Worm (Caenorhabditis elegans) whole organism, L1 larva: ENCODE results near the gene sphr-1.

ENCODE experiments used
- C04F5.9 ChIP-seq: sonication (generic microtip); optimal IDR thresholded peaks from 2 replicates; lab custom pipeline; 2016; ENCODE audit warnings: missing genetic modification characterization, missing compliant biosample characterization
- C16A3.4 ChIP-seq: fragments of 150-350 bp; optimal IDR thresholded peaks from 2 replicates; lab custom pipeline; 2014; ENCODE audit warnings: missing biosample characterization, missing genetic modification characterization
- F16B12.6 ChIP-seq: fragments of 150-350 bp; optimal IDR thresholded peaks from 2 replicates; lab custom pipeline; 2014; ENCODE audit warnings: missing biosample characterization, missing genetic modification characterization
- ama-1 ChIP-seq: fragments of 150-350 bp; optimal IDR thresholded peaks from 2 replicates; lab custom pipeline; 2014
- ceh-82 ChIP-seq, 3 experiments: fragments of 150-350 bp in 1 of 3; sonication (generic microtip) in 2 of 3; optimal IDR thresholded peaks; 2 replicates each; lab custom pipeline; 2014 to 2017; ENCODE audit warnings: missing biosample characterization in 3 of 3, missing genetic modification characterization in 3 of 3
- dpl-1 ChIP-seq, 3 experiments: fragments of 150-350 bp in 2 of 3; sonication (generic microtip) in 1 of 3; optimal IDR thresholded peaks; 2 replicates each; lab custom pipeline; 2014 to 2017; ENCODE audit warnings: missing biosample characterization in 3 of 3, missing genetic modification characterization in 3 of 3, missing genetic modification reagents in 3 of 3
- efl-1 ChIP-seq, 4 experiments: fragments of 150-350 bp; optimal IDR thresholded peaks in 3 of 4; peaks in 1 of 4; 1 replicate in 1 of 4; 2 replicates in 3 of 4; lab custom pipeline; 2014; ENCODE audit warnings: missing biosample characterization in 2 of 4, missing genetic modification characterization in 2 of 4, missing genetic modification reagents in 2 of 4
- efl-3 ChIP-seq: fragments of 200-800 bp; sonication (Bioruptor generic); optimal IDR thresholded peaks from 2 replicates; lab custom pipeline; 2018; ENCODE audit warnings: mild to moderate bottlenecking, missing genetic modification characterization, missing compliant biosample characterization
- egl-13 ChIP-seq: sonication (generic microtip); optimal IDR thresholded peaks from 2 replicates; lab custom pipeline; 2016; ENCODE audit warnings: missing genotype, missing genetic modification reagents, missing genetic modification characterization, missing compliant biosample characterization
- egl-27 ChIP-seq, 2 experiments: fragments of 150-350 bp in 1 of 2; sonication (generic microtip); optimal IDR thresholded peaks; 3 replicates each; lab custom pipeline; 2017 to 2018; ENCODE audit warnings: missing biosample characterization in 2 of 2, missing genetic modification characterization in 2 of 2, missing genetic modification reagents in 2 of 2
- fkh-10 ChIP-seq: sonication (generic microtip); optimal IDR thresholded peaks from 2 replicates; lab custom pipeline; 2017; ENCODE audit warnings: missing biosample characterization, missing genetic modification reagents, missing genetic modification characterization
- fkh-8 ChIP-seq: sonication (generic microtip); optimal IDR thresholded peaks from 2 replicates; lab custom pipeline; 2016; ENCODE audit warnings: mild to moderate bottlenecking, missing genetic modification characterization, missing compliant biosample characterization
- fos-1 ChIP-seq: fragments of 150-350 bp; optimal IDR thresholded peaks from 2 replicates; lab custom pipeline; 2014; ENCODE audit warnings: missing biosample characterization, missing genetic modification characterization
- grh-1 ChIP-seq: fragments of 200-800 bp; sonication (Bioruptor generic); IDR thresholded peaks from 2 replicates; pipeline ENCODE4 v1.3.6; 2022; ENCODE audit warnings: missing genetic modification reagents, missing genetic modification characterization, missing compliant biosample characterization
- isw-1 ChIP-seq: fragments of 200-800 bp; sonication (Bioruptor generic); IDR thresholded peaks from 2 replicates; pipeline ENCODE4 v1.3.6; 2022; ENCODE audit warnings: missing genetic modification characterization, missing compliant biosample characterization
- jun-1 ChIP-seq: fragments of 150-350 bp; optimal IDR thresholded peaks from 2 replicates; lab custom pipeline; 2014; ENCODE audit warnings: missing biosample characterization, missing genetic modification reagents, missing genetic modification characterization
- lin-15B ChIP-seq: fragments of 150-350 bp; sonication (generic microtip); optimal IDR thresholded peaks from 3 replicates; lab custom pipeline; 2014; ENCODE audit warnings: missing biosample characterization, missing genetic modification characterization
- lin-35 ChIP-seq, 2 experiments: fragments of 150-350 bp; optimal IDR thresholded peaks; 2 replicates each; lab custom pipeline; 2014; ENCODE audit warnings: missing biosample characterization in 2 of 2, missing genetic modification characterization in 2 of 2, missing genetic modification reagents in 2 of 2
- lin-39 ChIP-seq: fragments of 150-350 bp; optimal IDR thresholded peaks from 2 replicates; lab custom pipeline; 2014; ENCODE audit warnings: missing biosample characterization, missing genetic modification reagents, missing genetic modification characterization
- lir-3 ChIP-seq: sonication (generic microtip); optimal IDR thresholded peaks from 2 replicates; lab custom pipeline; 2016; ENCODE audit warnings: mild to moderate bottlenecking, missing genetic modification characterization, moderate library complexity, missing compliant biosample characterization; ENCODE audit not compliant: poor library complexity
- lsy-2 ChIP-seq, 2 experiments: fragments of 150-350 bp; optimal IDR thresholded peaks; 2 replicates each; lab custom pipeline; 2014; ENCODE audit warnings: missing biosample characterization in 2 of 2, missing genetic modification characterization in 2 of 2
- mab-9 ChIP-seq: fragments of 200-800 bp; sonication (Bioruptor generic); IDR thresholded peaks from 2 replicates; pipeline ENCODE4 v1.3.6; 2022; ENCODE audit warnings: missing genetic modification reagents, missing genetic modification characterization, missing compliant biosample characterization
- mdl-1 ChIP-seq, 2 experiments: fragments of 150-350 bp; optimal IDR thresholded peaks; 2 replicates each; lab custom pipeline; 2014 to 2017; ENCODE audit warnings: missing biosample characterization in 2 of 2, missing genetic modification characterization in 2 of 2, inconsistent platforms in 1 of 2
- mef-2 ChIP-seq: fragments of 150-350 bp; optimal IDR thresholded peaks from 2 replicates; lab custom pipeline; 2014; ENCODE audit warnings: missing biosample characterization, missing genetic modification characterization
- nhr-11 ChIP-seq: fragments of 150-350 bp; optimal IDR thresholded peaks from 2 replicates; lab custom pipeline; 2014; ENCODE audit warnings: missing biosample characterization, missing genetic modification characterization
- nhr-19 ChIP-seq: fragments of 200-800 bp; sonication (Bioruptor generic); conservative IDR thresholded peaks from 2 replicates; pipeline ENCODE4 v1.3.6; 2022; ENCODE audit warnings: missing genetic modification characterization, missing compliant biosample characterization
- nhr-20 ChIP-seq: sonication (generic microtip); optimal IDR thresholded peaks from 2 replicates; lab custom pipeline; 2016; ENCODE audit warnings: mild to moderate bottlenecking, missing genetic modification characterization, missing compliant biosample characterization
- nhr-237 ChIP-seq: fragments of 150-350 bp; optimal IDR thresholded peaks from 2 replicates; lab custom pipeline; 2014; ENCODE audit warnings: missing biosample characterization, missing genetic modification characterization
- nhr-28 ChIP-seq: fragments of 150-350 bp; optimal IDR thresholded peaks from 2 replicates; lab custom pipeline; 2014; ENCODE audit warnings: missing biosample characterization, missing genetic modification characterization
- nhr-47 ChIP-seq: sonication (generic microtip); optimal IDR thresholded peaks from 2 replicates; lab custom pipeline; 2016; ENCODE audit warnings: mild to moderate bottlenecking, missing genetic modification characterization, moderate library complexity, missing compliant biosample characterization
- nhr-71 ChIP-seq: sonication (generic microtip); optimal IDR thresholded peaks from 2 replicates; lab custom pipeline; 2016; ENCODE audit warnings: mild to moderate bottlenecking, missing genetic modification characterization, moderate library complexity, missing compliant biosample characterization
- nhr-76 ChIP-seq: sonication (generic microtip); optimal IDR thresholded peaks from 2 replicates; lab custom pipeline; 2017; ENCODE audit warnings: missing biosample characterization, missing genetic modification characterization
- nhr-77 ChIP-seq: fragments of 150-350 bp; optimal IDR thresholded peaks from 2 replicates; lab custom pipeline; 2014; ENCODE audit warnings: missing biosample characterization, missing genetic modification characterization
- nhr-84 ChIP-seq: sonication (generic microtip); optimal IDR thresholded peaks from 2 replicates; lab custom pipeline; 2017; ENCODE audit warnings: missing biosample characterization, missing genetic modification characterization
- nhr-85 ChIP-seq: sonication (generic microtip); peaks from one replicate; lab custom pipeline; 2016; ENCODE audit warnings: missing genetic modification characterization, inconsistent platforms, missing compliant biosample characterization
- pag-3 ChIP-seq: sonication (generic microtip); optimal IDR thresholded peaks from 2 replicates; lab custom pipeline; 2017; ENCODE audit warnings: missing genetic modification characterization, mild to moderate bottlenecking, missing compliant biosample characterization, antibody characterized with exemption, borderline replicate concordance; ENCODE audit not compliant: insufficient read depth
- pqm-1 ChIP-seq: sonication (generic microtip); optimal IDR thresholded peaks from 3 replicates; lab custom pipeline; 2017; ENCODE audit warnings: missing biosample characterization, missing genetic modification characterization
- rnt-1 ChIP-seq: sonication (generic microtip); optimal IDR thresholded peaks from 2 replicates; lab custom pipeline; 2016; ENCODE audit warnings: mild to moderate bottlenecking, missing genetic modification characterization, moderate library complexity, missing compliant biosample characterization
- skn-1 ChIP-seq: fragments of 150-350 bp; optimal IDR thresholded peaks from 2 replicates; lab custom pipeline; 2014; ENCODE audit warnings: missing biosample characterization, missing genetic modification characterization
- snpc-4 ChIP-seq: fragments of 150-350 bp; optimal IDR thresholded peaks from 2 replicates; lab custom pipeline; 2014; ENCODE audit warnings: missing biosample characterization, missing genetic modification characterization
- sox-4 ChIP-seq: sonication (generic microtip); optimal IDR thresholded peaks from 2 replicates; lab custom pipeline; 2016; ENCODE audit warnings: missing genetic modification characterization, missing compliant biosample characterization
- sup-37 ChIP-seq: fragments of 200-800 bp; sonication (Bioruptor generic); optimal IDR thresholded peaks from 2 replicates; lab custom pipeline; 2018; ENCODE audit warnings: mild to moderate bottlenecking, missing genetic modification characterization, missing compliant biosample characterization
- swsn-7 ChIP-seq: sonication (generic microtip); optimal IDR thresholded peaks from 2 replicates; lab custom pipeline; 2016; ENCODE audit warnings: missing genetic modification characterization, missing compliant biosample characterization
- tbx-2 ChIP-seq: sonication (generic microtip); optimal IDR thresholded peaks from 2 replicates; lab custom pipeline; 2016; ENCODE audit warnings: missing genetic modification characterization, missing compliant biosample characterization
- unc-30 ChIP-seq: sonication (generic microtip); optimal IDR thresholded peaks from 2 replicates; lab custom pipeline; 2017; ENCODE audit warnings: missing biosample characterization, missing genetic modification characterization
- unc-62 ChIP-seq: fragments of 150-350 bp; optimal IDR thresholded peaks from 2 replicates; lab custom pipeline; 2014; ENCODE audit warnings: missing biosample characterization, missing genetic modification reagents, missing genetic modification characterization
- unc-86 ChIP-seq: sonication (generic microtip); optimal IDR thresholded peaks from 2 replicates; lab custom pipeline; 2016; ENCODE audit warnings: missing genetic modification characterization, missing compliant biosample characterization
- xbp-1 ChIP-seq: sonication (generic microtip); optimal IDR thresholded peaks from 2 replicates; lab custom pipeline; 2016; ENCODE audit warnings: missing genetic modification characterization, missing compliant biosample characterization
- zag-1 ChIP-seq: fragments of 150-350 bp; optimal IDR thresholded peaks from 2 replicates; lab custom pipeline; 2014; ENCODE audit warnings: missing biosample characterization, missing genetic modification characterization
- zip-4 ChIP-seq: fragments of 200-800 bp; sonication (Bioruptor generic); optimal IDR thresholded peaks from 2 replicates; lab custom pipeline; 2018; ENCODE audit warnings: mild to moderate bottlenecking, missing genetic modification characterization, moderate library complexity, missing compliant biosample characterization
- ztf-11 ChIP-seq, 2 experiments: sonication (generic microtip); optimal IDR thresholded peaks; 2 replicates each; lab custom pipeline; 2016 to 2017; ENCODE audit warnings: missing genetic modification characterization in 2 of 2, missing biosample characterization in 1 of 2, missing compliant biosample characterization in 1 of 2
- ztf-4 ChIP-seq: fragments of 150-350 bp; optimal IDR thresholded peaks from 2 replicates; lab custom pipeline; 2014; ENCODE audit warnings: missing biosample characterization, missing genetic modification characterization

Gene sphr-1

ce11 chrV:9219390-9219733 lies 28.0 kb downstream of the sphr-1 start:
- TF ChIP-seq dpl-1 (GFP tag; optimal IDR thresholded peaks at IDR 0.05; lab: Kevin White, UChicago) (no peak), efl-1 (optimal IDR thresholded peaks at IDR 0.05; lab: Kevin White, UChicago) (no peak), efl-1 (GFP tag; optimal IDR thresholded peaks at IDR 0.05 in 1 of 2; lab: Kevin White, UChicago) (peak in 1 of 2 experiments; percentile 90), zip-4 (GFP tag; lab: Kevin White, UChicago) (no peak), lir-3 (no peak), lin-39 (tag; lab: Kevin White, UChicago) (no peak), egl-27 (tag; optimal IDR thresholded peaks at IDR 0.05; lab: Kevin White, UChicago) (no peak), nhr-237 (tag; lab: Kevin White, UChicago) (no peak), nhr-11 (no peak)

ce11 chrV:9220444-9220843 lies 29.0 kb downstream of the sphr-1 start:
- TF ChIP-seq skn-1 (tag; lab: Kevin White, UChicago) = peak; percentile 54
- TF ChIP-seq swsn-7 (tag; lab: Kevin White, UChicago) = peak; percentile 33
- no peak for TF ChIP-seq mef-2
- TF ChIP-seq nhr-19 (GFP tag; lab: Robert Waterston, UW) = peak; percentile 37; the same call in 1 of the 2 replicates
- peak; percentile 76 to 89 (median 86) for TF ChIP-seq dpl-1 (GFP tag; optimal IDR thresholded peaks at IDR 0.05; lab: Kevin White, UChicago)
- TF ChIP-seq C04F5.9 (tag; lab: Kevin White, UChicago) = no peak
- no peak for TF ChIP-seq ztf-11 (tag; optimal IDR thresholded peaks at IDR 0.05; lab: Kevin White, UChicago)
- no peak for TF ChIP-seq F16B12.6 (tag; lab: Kevin White, UChicago)
- TF ChIP-seq snpc-4 (tag; lab: Kevin White, UChicago) = no peak
- peak; percentile 59 for TF ChIP-seq lin-15B (tag; lab: Kevin White, UChicago)
- TF ChIP-seq grh-1 = no peak
- TF ChIP-seq C16A3.4 (tag; lab: Kevin White, UChicago) = peak; percentile 68
- no peak for TF ChIP-seq pqm-1 (tag; lab: Kevin White, UChicago)
- peak in 1 of 2 experiments; percentile 23 for TF ChIP-seq mdl-1 (tag; optimal IDR thresholded peaks at IDR 0.05; lab: Kevin White, UChicago)
- TF ChIP-seq sox-4 = no peak
- TF ChIP-seq efl-3 (GFP tag; lab: Kevin White, UChicago) = no peak
- TF ChIP-seq lsy-2 (tag; optimal IDR thresholded peaks at IDR 0.05; lab: Kevin White, UChicago) = peak; percentile 36 to 74
- TF ChIP-seq nhr-76 (tag; lab: Kevin White, UChicago) = no peak
- TF ChIP-seq xbp-1 (tag; lab: Kevin White, UChicago) = peak; percentile 17
- no peak for TF ChIP-seq jun-1 (tag; lab: Kevin White, UChicago)
- TF ChIP-seq ztf-4 (tag; lab: Kevin White, UChicago) = no peak
- no peak for TF ChIP-seq pag-3 (tag; lab: Kevin White, UChicago)
- peak; percentile 19 for TF ChIP-seq nhr-77 (tag; lab: Kevin White, UChicago)
- peak; percentile 64 for TF ChIP-seq nhr-71 (tag; lab: Kevin White, UChicago)
- TF ChIP-seq zag-1 (tag; lab: Kevin White, UChicago) = no peak
- TF ChIP-seq nhr-84 (tag; lab: Kevin White, UChicago) = no peak
- peak; percentile 44 for TF ChIP-seq nhr-85 (tag; lab: Kevin White, UChicago)
- TF ChIP-seq tbx-2 = peak; percentile 42
- peak; percentile 54 to 88 for TF ChIP-seq efl-1 (optimal IDR thresholded peaks at IDR 0.05; lab: Kevin White, UChicago)
- TF ChIP-seq efl-1 (GFP tag; optimal IDR thresholded peaks at IDR 0.05 in 1 of 2; lab: Kevin White, UChicago) = peak; percentile 90 to 99
- peak; percentile 87 to 95 for TF ChIP-seq lin-35 (GFP tag; optimal IDR thresholded peaks at IDR 0.05; lab: Kevin White, UChicago)
- TF ChIP-seq unc-30 = no peak
- TF ChIP-seq fos-1 = peak; percentile 27
- TF ChIP-seq unc-62 (GFP tag; lab: Kevin White, UChicago) = no peak
- TF ChIP-seq nhr-47 (tag; lab: Kevin White, UChicago) = peak; percentile 50
- peak; percentile 29 for TF ChIP-seq unc-86
- no peak for TF ChIP-seq nhr-28 (tag; lab: Kevin White, UChicago)
- no peak for TF ChIP-seq egl-13 (tag; lab: Kevin White, UChicago)
- peak; percentile 33 for TF ChIP-seq rnt-1 (tag; lab: Kevin White, UChicago)
- no peak for TF ChIP-seq fkh-8 (tag; lab: Kevin White, UChicago)
- TF ChIP-seq nhr-20 (tag; lab: Kevin White, UChicago) = peak; percentile 49
- peak; percentile 46; the same call in 1 of the 2 replicates for TF ChIP-seq isw-1 (GFP tag; lab: Robert Waterston, UW)
- TF ChIP-seq fkh-10 (GFP tag; lab: Kevin White, UChicago) = no peak
- TF ChIP-seq ama-1 (lab: Kevin White, UChicago) = no peak
- no peak for TF ChIP-seq sup-37
- no peak for TF ChIP-seq mab-9 (GFP tag; lab: Robert Waterston, UW)
- TF ChIP-seq ceh-82 (tag; optimal IDR thresholded peaks at IDR 0.05; lab: Kevin White, UChicago) = peak in 2 of 3 experiments; percentile 45 to 68
